Worm (Caenorhabditis elegans): Measurements from ENCODE around the gene F25E5.5.
A peak's percentile ranks its signal among the peaks of the same experiment; 100 is the strongest.

The F25E5.5 gene

ce11 chrV:7414909-7415308 is 32.2 kb upstream of the F25E5.5 start, which contains the start of gene F18E3.12:
F18E3.12 (plus strand) TSS chrV:7414985.
- TF ChIP-seq crh-2 (tag; optimal IDR thresholded peaks at IDR 0.05) (no peak), ama-1 (optimal IDR thresholded peaks at IDR 0.05) (peak; percentile 77)

ce11 chrV:7415780-7416428 is 31.2 kb upstream of the F25E5.5 start, which contains the start of gene F18E3.13:
F18E3.13 (plus strand) TSS chrV:7416164.
- TF ChIP-seq lin-39 (tag; optimal IDR thresholded peaks at IDR 0.05) (no peak), elt-3 (tag; optimal IDR thresholded peaks at IDR 0.05) (no peak), nhr-25 (tag; optimal IDR thresholded peaks at IDR 0.05) (peak; percentile 93), gmeb-1 (tag; optimal IDR thresholded peaks at IDR 0.05) (no peak), crh-2 (tag; optimal IDR thresholded peaks at IDR 0.05) (no peak), egl-27 (tag; optimal IDR thresholded peaks at IDR 0.05) (peak; percentile 65), F13H6.1 (tag; optimal IDR thresholded peaks at IDR 0.05) (peak; percentile 35), unc-39 (tag; optimal IDR thresholded peaks at IDR 0.05) (no peak), ztf-1 (GFP tag; conservative IDR thresholded peaks at IDR 0.05) (no peak), aly-2 (tag; optimal IDR thresholded peaks at IDR 0.05) (no peak), nhr-237 (tag; optimal IDR thresholded peaks at IDR 0.05) (no peak), unc-62 (GFP tag; optimal IDR thresholded peaks at IDR 0.05) (no peak), snpc-4 (tag; optimal IDR thresholded peaks at IDR 0.05) (no peak), skn-1 (tag; optimal IDR thresholded peaks at IDR 0.05) (no peak), ZK546.5 (tag; optimal IDR thresholded peaks at IDR 0.05) (no peak), blmp-1 (tag; optimal IDR thresholded peaks at IDR 0.05; ENCODE audit: insufficient read depth) (peak; percentile 94), Y55F3AM.14 (GFP tag; optimal IDR thresholded peaks at IDR 0.05) (peak; percentile 46), nhr-21 (tag; optimal IDR thresholded peaks at IDR 0.05) (peak; percentile 97), nhr-12 (tag; optimal IDR thresholded peaks at IDR 0.05) (no peak), sem-4 (tag; optimal IDR thresholded peaks at IDR 0.05) (peak; percentile 48), alr-1 (tag; optimal IDR thresholded peaks at IDR 0.05) (no peak), ama-1 (optimal IDR thresholded peaks at IDR 0.05) (peak; percentile 86), lin-11 (tag; optimal IDR thresholded peaks at IDR 0.05) (no peak), nhr-10 (tag; optimal IDR thresholded peaks at IDR 0.05) (no peak), lin-13 (GFP tag; optimal IDR thresholded peaks at IDR 0.05) (no peak), peb-1 (tag; optimal IDR thresholded peaks at IDR 0.05) (no peak), nhr-129 (tag; optimal IDR thresholded peaks at IDR 0.05) (peak; percentile 69), ceh-16 (tag; optimal IDR thresholded peaks at IDR 0.05) (no peak), ceh-82 (tag; optimal IDR thresholded peaks at IDR 0.05) (no peak), sma-3 (GFP tag; optimal IDR thresholded peaks at IDR 0.05) (peak; percentile 94), nhr-11 (tag; optimal IDR thresholded peaks at IDR 0.05) (no peak), mab-5 (tag; optimal IDR thresholded peaks at IDR 0.05) (no peak), mbf-1 (tag; optimal IDR thresholded peaks at IDR 0.05) (no peak), lsy-2 (tag; optimal IDR thresholded peaks at IDR 0.05) (peak in 1 of 2 experiments; percentile 25), unc-55 (GFP tag; optimal IDR thresholded peaks at IDR 0.05) (no peak), ztf-4 (tag; optimal IDR thresholded peaks at IDR 0.05) (no peak), fos-1 (tag; optimal IDR thresholded peaks at IDR 0.05) (peak; percentile 21), sma-9 (GFP tag; optimal IDR thresholded peaks at IDR 0.05) (peak; percentile 95), sma-9 (tag; optimal IDR thresholded peaks at IDR 0.05) (no peak), nhr-77 (tag; optimal IDR thresholded peaks at IDR 0.05) (no peak), nhr-6 (tag; optimal IDR thresholded peaks at IDR 0.05) (peak; percentile 63), mdl-1 (tag; optimal IDR thresholded peaks at IDR 0.05) (peak; percentile 7 to 63), nhr-23 (tag; optimal IDR thresholded peaks at IDR 0.05) (no peak), zag-1 (tag; optimal IDR thresholded peaks at IDR 0.05) (no peak), C34F6.9 (tag; optimal IDR thresholded peaks at IDR 0.05) (no peak), R02D3.7 (tag; optimal IDR thresholded peaks at IDR 0.05) (no peak), elt-1 (tag; optimal IDR thresholded peaks at IDR 0.05) (no peak), ztf-11 (tag; optimal IDR thresholded peaks at IDR 0.05) (no peak), dmd-4 (tag; optimal IDR thresholded peaks at IDR 0.05) (no peak)

Data from whole organism, L2 larva.